Fruit fly (Drosophila melanogaster): ENCODE data around the gene CG14718.

Gene CG14718

DNA sequence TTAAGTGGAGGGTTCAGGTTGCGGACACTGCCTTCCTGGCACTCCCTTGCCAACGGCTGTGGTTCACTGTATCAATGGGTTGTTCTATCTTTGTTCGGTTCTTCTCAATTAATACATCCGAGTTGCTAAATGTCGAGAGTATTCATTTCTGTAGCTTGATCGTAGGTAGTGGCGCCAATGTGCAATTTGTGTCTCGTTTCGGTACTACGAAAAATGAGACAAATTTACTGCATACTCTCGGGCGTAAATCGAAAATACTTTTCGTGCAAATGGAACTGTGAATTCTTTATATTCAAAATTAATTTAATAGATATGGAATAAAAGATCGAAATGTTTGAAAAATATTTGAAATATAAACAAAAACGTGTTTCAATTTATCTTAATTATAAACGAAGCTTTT is 34.9 kb upstream of the CG14718 start:
- TF ChIP-seq CG16779 (tag; optimal IDR thresholded peaks at IDR 0.05), result no peak
- TF ChIP-seq svp (GFP tag), result no peak
- TF ChIP-seq esn (GFP tag; optimal IDR thresholded peaks at IDR 0.05), result peak; percentile 34
- no peak for TF ChIP-seq CG7368 (GFP tag; optimal IDR thresholded peaks at IDR 0.05)
- no peak for TF ChIP-seq dsx (GFP tag; optimal IDR thresholded peaks at IDR 0.05; ENCODE audit: poor library complexity, severe bottlenecking)
- TF ChIP-seq Sox15 (GFP tag; optimal IDR thresholded peaks at IDR 0.05), result no peak
- TF ChIP-seq CG6792 (GFP tag; optimal IDR thresholded peaks at IDR 0.05), result no peak
- TF ChIP-seq Eip78C (GFP tag), result peak; percentile 58
- no peak for TF ChIP-seq Eip75B (GFP tag; optimal IDR thresholded peaks at IDR 0.05)
- no peak for TF ChIP-seq CG4318 (GFP tag; optimal IDR thresholded peaks at IDR 0.05)
- TF ChIP-seq Sox14 (GFP tag; optimal IDR thresholded peaks at IDR 0.05), result no peak
- no peak for TF ChIP-seq Ets96B (tag; optimal IDR thresholded peaks at IDR 0.05)
- no peak for TF ChIP-seq topi (GFP tag; optimal IDR thresholded peaks at IDR 0.05)
- TF ChIP-seq cyc (GFP tag; optimal IDR thresholded peaks at IDR 0.05), result peak; percentile 13
- no peak for TF ChIP-seq CG11902 (GFP tag; optimal IDR thresholded peaks at IDR 0.05)
- TF ChIP-seq Hr4 (GFP tag; optimal IDR thresholded peaks at IDR 0.05), result no peak
- TF ChIP-seq salr (GFP tag; optimal IDR thresholded peaks at IDR 0.05), result no peak
- peak; percentile 1 for TF ChIP-seq pdm3 (GFP tag; optimal IDR thresholded peaks at IDR 0.05)

DNA sequence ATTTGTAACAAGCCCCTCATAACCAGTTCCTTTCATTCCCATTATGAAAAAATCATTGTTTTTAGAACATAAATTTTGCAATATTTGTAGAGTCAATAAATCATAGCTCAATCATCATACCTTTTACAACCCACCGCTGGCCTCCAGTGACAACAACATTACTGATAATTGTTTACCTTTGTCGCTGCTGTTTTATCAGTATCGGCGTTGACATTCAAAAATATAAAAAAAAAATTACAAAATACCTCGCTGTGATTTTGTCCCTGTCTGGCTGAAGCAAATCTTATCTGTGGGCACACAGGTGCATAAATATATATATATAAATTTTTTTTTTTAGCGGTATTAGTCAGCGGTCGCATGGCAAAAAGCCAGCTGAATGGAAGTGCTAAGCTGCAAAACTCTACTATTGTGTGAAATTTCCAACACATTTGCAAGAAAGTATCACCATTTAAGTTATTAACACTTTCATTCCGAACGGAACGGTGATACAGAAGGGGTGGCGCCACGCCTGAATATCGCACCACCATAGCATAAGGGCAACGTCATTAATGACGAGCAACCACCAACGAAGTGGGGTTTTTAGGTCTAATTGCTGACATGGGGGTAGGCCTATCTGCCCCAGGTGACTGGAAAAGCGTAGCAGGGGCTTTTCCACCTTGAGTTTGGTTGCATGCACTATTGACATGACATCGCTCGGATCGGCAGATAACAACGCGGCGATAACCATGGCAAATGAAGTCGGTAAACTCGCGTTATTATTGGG is 34.3 kb upstream of the CG14718 start:
- TF ChIP-seq CG8632 (GFP tag; optimal IDR thresholded peaks at IDR 0.05), result no peak
- no peak for TF ChIP-seq CG6808 (GFP tag; optimal IDR thresholded peaks at IDR 0.05)
- no peak for TF ChIP-seq esn (GFP tag; optimal IDR thresholded peaks at IDR 0.05)
- no peak for TF ChIP-seq fd59A (GFP tag; optimal IDR thresholded peaks at IDR 0.05)
- TF ChIP-seq Hr38 (GFP tag; optimal IDR thresholded peaks at IDR 0.05), result no peak
- TF ChIP-seq Eip78C (GFP tag), result peak; percentile 7
- peak; percentile 65 for TF ChIP-seq Eip93F (GFP tag; optimal IDR thresholded peaks at IDR 0.05)
- TF ChIP-seq dac (GFP tag; optimal IDR thresholded peaks at IDR 0.05), result no peak
- peak; percentile 91 for TF ChIP-seq svp (GFP tag)
- TF ChIP-seq fkh (GFP tag; optimal IDR thresholded peaks at IDR 0.05), result peak; percentile 65
- peak; percentile 51 for TF ChIP-seq vri (GFP tag; optimal IDR thresholded peaks at IDR 0.05)

DNA sequence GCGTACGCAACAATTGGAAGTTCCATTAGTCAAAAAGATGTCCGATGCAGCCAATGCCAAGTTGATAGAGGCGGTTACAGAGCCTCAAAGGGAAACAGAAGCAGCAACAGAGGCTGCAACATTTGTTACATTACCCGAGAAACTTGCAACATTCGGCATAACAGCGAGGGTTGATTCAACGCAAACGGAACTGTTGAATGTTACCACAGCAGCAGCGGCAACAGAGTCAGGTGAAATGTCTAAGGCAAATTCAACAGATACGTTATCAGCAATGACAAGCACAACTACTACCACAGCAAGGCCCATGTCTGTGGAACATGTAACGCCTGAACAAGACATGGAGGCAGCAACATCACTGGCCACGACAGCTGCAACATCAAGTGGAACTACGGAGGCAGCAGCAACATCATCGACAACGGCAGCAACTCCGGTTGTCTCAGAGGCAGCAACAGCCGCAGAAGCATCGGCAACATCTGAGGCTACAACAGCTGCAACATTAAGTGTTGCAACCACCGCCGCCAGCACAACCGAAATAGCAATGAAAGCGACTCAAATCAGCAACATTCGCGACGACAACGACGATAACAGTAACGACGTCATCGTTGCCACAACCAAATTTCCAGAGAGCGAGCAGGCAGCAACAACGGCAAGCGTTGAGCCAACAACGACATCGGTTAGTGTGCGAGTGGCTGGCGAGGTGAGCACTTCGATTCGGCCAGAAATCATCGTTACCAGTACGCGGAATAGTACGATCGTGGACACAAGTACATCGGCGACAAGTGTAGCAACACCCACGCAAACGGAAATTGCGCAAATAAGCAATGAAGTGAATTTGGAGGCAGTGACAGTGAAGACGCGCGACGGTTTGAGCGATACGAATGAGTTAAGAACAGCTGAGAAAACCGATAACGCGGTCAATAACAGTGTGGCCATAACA is 31.1 kb upstream of the CG14718 start:
- TF ChIP-seq CG3919 (GFP tag; optimal IDR thresholded peaks at IDR 0.05), result peak; percentile 34
- peak; percentile 58 for TF ChIP-seq Eip78C (GFP tag)
- peak; percentile 62 for TF ChIP-seq vri (GFP tag; optimal IDR thresholded peaks at IDR 0.05)
- TF ChIP-seq CG11902 (GFP tag; optimal IDR thresholded peaks at IDR 0.05), result no peak

DNA sequence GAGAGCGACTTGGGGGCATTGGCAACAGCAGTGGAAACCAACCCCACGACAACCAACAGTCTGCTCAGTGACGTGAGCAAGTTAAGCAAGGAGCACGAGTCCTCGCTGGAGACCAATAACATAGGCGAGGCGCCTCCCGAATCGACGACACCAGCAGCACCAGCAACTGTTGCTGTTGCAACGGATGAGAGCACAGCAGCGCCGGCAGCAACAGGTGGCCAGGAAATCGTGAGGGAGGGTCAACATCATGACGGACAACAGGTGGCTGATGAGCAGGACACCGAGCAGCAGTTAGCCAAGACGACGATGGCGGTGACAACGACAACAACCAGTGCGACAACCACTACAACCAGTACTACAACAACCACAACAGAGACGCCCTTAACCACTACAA is 30.5 kb upstream of the CG14718 start:
- no peak for TF ChIP-seq achi (GFP tag; optimal IDR thresholded peaks at IDR 0.05)
- no peak for TF ChIP-seq CG16779 (tag; optimal IDR thresholded peaks at IDR 0.05)
- TF ChIP-seq CG32006 (GFP tag; optimal IDR thresholded peaks at IDR 0.05), result no peak
- no peak for TF ChIP-seq CG8319 (GFP tag; optimal IDR thresholded peaks at IDR 0.05)
- TF ChIP-seq CG1621 (tag; optimal IDR thresholded peaks at IDR 0.05), result no peak
- no peak for TF ChIP-seq CG11762 (GFP tag; optimal IDR thresholded peaks at IDR 0.05; ENCODE audit: insufficient read depth)
- no peak for TF ChIP-seq fkh (GFP tag; optimal IDR thresholded peaks at IDR 0.05)
- TF ChIP-seq CG10669 (GFP tag; optimal IDR thresholded peaks at IDR 0.05), result no peak
- no peak for TF ChIP-seq CG3919 (GFP tag; optimal IDR thresholded peaks at IDR 0.05)
- TF ChIP-seq Ets96B (tag; optimal IDR thresholded peaks at IDR 0.05), result no peak
- no peak for TF ChIP-seq net (GFP tag; optimal IDR thresholded peaks at IDR 0.05)
- no peak for TF ChIP-seq CG11294 (GFP tag; IDR thresholded peaks at IDR 0.05)

All from whole organism, prepupa.